Worm (Caenorhabditis elegans): ENCODE measurements around the gene F19B10.2.
A peak's percentile ranks its signal among the peaks of the same experiment; 100 is the strongest.

F19B10.2 gene

ce11 chrII:3678978-3679377 is 3.7 kb downstream of the F19B10.2 start:
- no peak for TF ChIP-seq dve-1 (tag; optimal IDR thresholded peaks at IDR 0.05; ENCODE audit: insufficient read depth)
- peak in 1 of 2 experiments; percentile 92 for TF ChIP-seq unc-62 (GFP tag; optimal IDR thresholded peaks at IDR 0.05 in 1 of 2)
- no peak for TF ChIP-seq unc-62 (tag; optimal IDR thresholded peaks at IDR 0.05)
- TF ChIP-seq mes-2 (tag; optimal IDR thresholded peaks at IDR 0.05; ENCODE audit: poor library complexity, severe bottlenecking), result no peak

- TF ChIP-seq snpc-4 (tag; optimal IDR thresholded peaks at IDR 0.05), result no peak
- TF ChIP-seq nhr-28 (tag; optimal IDR thresholded peaks at IDR 0.05), result no peak
- TF ChIP-seq dve-1 (tag; optimal IDR thresholded peaks at IDR 0.05; ENCODE audit: insufficient read depth), result no peak
- TF ChIP-seq jun-1 (tag; optimal IDR thresholded peaks at IDR 0.05), result no peak
- no peak for TF ChIP-seq set-16 (GFP tag; IDR thresholded peaks at IDR 0.05)
Measured at ce11 chrII:3680366-3680765, 5.1 kb downstream of the F19B10.2 start.

- no peak for TF ChIP-seq Y75B8A.6 (GFP tag; IDR thresholded peaks at IDR 0.05)
Measured at ce11 chrII:3681365-3682083, 6.2 kb downstream of the F19B10.2 start, which contains the start of gene F19B10.10. Gene F19B10.10 (minus strand): TSS chrII:3681415.

ce11 chrII:3682770-3683234 is 7.5 kb downstream of the F19B10.2 start, which contains the start of gene F19B10.1:
Gene F19B10.1 (plus strand): TSS chrII:3683184.
- TF ChIP-seq lin-1 (GFP tag; IDR thresholded peaks at IDR 0.05), result no peak
- no peak for TF ChIP-seq F26F4.8 (GFP tag; conservative IDR thresholded peaks at IDR 0.05)
- TF ChIP-seq unc-62 (GFP tag; optimal IDR thresholded peaks at IDR 0.05 in 1 of 2), result peak in 1 of 2 experiments; percentile 79
- TF ChIP-seq unc-62 (tag; optimal IDR thresholded peaks at IDR 0.05), result no peak
- no peak for TF ChIP-seq tra-1 (GFP tag; IDR thresholded peaks at IDR 0.05)
- no peak for TF ChIP-seq egl-43 (GFP tag; IDR thresholded peaks at IDR 0.05)
- peak; percentile 74 for TF ChIP-seq hlh-11 (tag; optimal IDR thresholded peaks at IDR 0.05)
- TF ChIP-seq Y5F2A.4 (GFP tag; optimal IDR thresholded peaks at IDR 0.05), result no peak
- TF ChIP-seq nhr-42 (GFP tag; IDR thresholded peaks at IDR 0.05), result no peak
- TF ChIP-seq ceh-44 (GFP tag; IDR thresholded peaks at IDR 0.05), result no peak
- TF ChIP-seq hlh-30 (tag; optimal IDR thresholded peaks at IDR 0.05; ENCODE audit: insufficient read depth), result peak; percentile 100
- TF ChIP-seq mep-1 (tag; optimal IDR thresholded peaks at IDR 0.05), result no peak
- TF ChIP-seq nhr-28 (tag; optimal IDR thresholded peaks at IDR 0.05), result peak; percentile 71
- no peak for TF ChIP-seq F44E2.7 (GFP tag; IDR thresholded peaks at IDR 0.05)
- TF ChIP-seq dmd-9 (GFP tag; IDR thresholded peaks at IDR 0.05), result no peak
- TF ChIP-seq dmd-6 (GFP tag; IDR thresholded peaks at IDR 0.05), result peak; percentile 63
- peak in 1 of 2 experiments; percentile 66 for TF ChIP-seq mdl-1 (tag; optimal IDR thresholded peaks at IDR 0.05)
- TF ChIP-seq dpl-1 (GFP tag; optimal IDR thresholded peaks at IDR 0.05), result peak; percentile 93
- TF ChIP-seq zfp-2 (tag; optimal IDR thresholded peaks at IDR 0.05), result no peak
- TF ChIP-seq lin-38 (GFP tag; IDR thresholded peaks at IDR 0.05), result no peak
- TF ChIP-seq D1046.2 (GFP tag; IDR thresholded peaks at IDR 0.05), result no peak
- TF ChIP-seq nhr-48 (tag; optimal IDR thresholded peaks at IDR 0.05), result no peak
- no peak for TF ChIP-seq nhr-11 (tag; optimal IDR thresholded peaks at IDR 0.05)
- no peak for TF ChIP-seq nhr-41 (GFP tag; IDR thresholded peaks at IDR 0.05)
- peak; percentile 9 for TF ChIP-seq nhr-25 (tag; optimal IDR thresholded peaks at IDR 0.05; ENCODE audit: borderline replicate concordance, insufficient read depth)
- no peak for TF ChIP-seq Y48G9A.11 (GFP tag; IDR thresholded peaks at IDR 0.05)
- TF ChIP-seq dmd-8 (GFP tag; IDR thresholded peaks at IDR 0.05), result no peak
- peak; percentile 41 for TF ChIP-seq lin-13 (GFP tag; optimal IDR thresholded peaks at IDR 0.05)
- no peak for TF ChIP-seq unc-39 (tag; optimal IDR thresholded peaks at IDR 0.05)
- TF ChIP-seq pqm-1 (tag; optimal IDR thresholded peaks at IDR 0.05), result peak; percentile 3
- TF ChIP-seq unc-130 (GFP tag; optimal IDR thresholded peaks at IDR 0.05), result no peak
- TF ChIP-seq ztf-7 (tag; optimal IDR thresholded peaks at IDR 0.05), result no peak
- peak; percentile 63 for TF ChIP-seq mxl-3 (GFP tag; optimal IDR thresholded peaks at IDR 0.05)
- TF ChIP-seq egl-27 (tag; optimal IDR thresholded peaks at IDR 0.05), result no peak
- no peak for TF ChIP-seq Y105C5A.15 (GFP tag; IDR thresholded peaks at IDR 0.05)
- no peak for TF ChIP-seq lim-7 (GFP tag; IDR thresholded peaks at IDR 0.05)
- no peak for TF ChIP-seq daf-12 (tag; optimal IDR thresholded peaks at IDR 0.05)
- no peak for TF ChIP-seq T26A8.4 (GFP tag; IDR thresholded peaks at IDR 0.05)

All from whole organism, L4 larva.